Fruit fly (Drosophila melanogaster): Measurements from ENCODE around the gene primo-2.
A peak's percentile ranks its signal among the peaks of the same experiment; 100 is the strongest.

primo-2 gene

DNA sequence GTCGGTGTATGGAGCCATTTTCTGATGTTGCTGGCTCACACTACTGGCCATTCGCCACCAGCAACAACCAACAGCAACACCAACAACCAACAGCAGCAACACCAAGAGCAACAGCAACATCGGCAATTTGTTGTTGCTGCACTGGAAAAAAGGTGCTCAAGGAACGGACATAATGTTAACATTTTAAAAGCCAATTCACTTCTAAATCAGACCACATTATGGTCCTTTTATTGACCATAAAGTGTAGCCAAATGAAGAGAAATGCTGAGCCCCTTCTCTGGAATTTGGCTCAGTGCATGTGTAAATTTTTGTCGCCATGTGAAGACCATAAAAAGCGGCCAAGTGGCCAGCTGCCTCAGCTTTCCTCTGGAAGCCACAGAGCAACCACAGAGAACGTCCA, 5.2 kb upstream of the primo-2 start (continued):
- TF ChIP-seq Hsf (GFP tag; optimal IDR thresholded peaks at IDR 0.05) (no peak), Oli (tag; optimal IDR thresholded peaks at IDR 0.05) (peak; percentile 11), CG18476 (GFP tag; optimal IDR thresholded peaks at IDR 0.05) (no peak), Mes4 (GFP tag; optimal IDR thresholded peaks at IDR 0.05) (no peak), onecut (GFP tag; IDR thresholded peaks at IDR 0.05) (0 out of 2 replicates have a peak, but pooled peaks have one; percentile 9), CG10147 (GFP tag; optimal IDR thresholded peaks at IDR 0.05) (no peak), slou (GFP tag; optimal IDR thresholded peaks at IDR 0.05) (no peak), Sox100B (GFP tag; optimal IDR thresholded peaks at IDR 0.05) (no peak), CG11085 (GFP tag; IDR thresholded peaks at IDR 0.05) (no peak), amos (GFP tag; IDR thresholded peaks at IDR 0.05; ENCODE audit: partially characterized antibody) (no peak), ems (GFP tag; optimal IDR thresholded peaks at IDR 0.05) (no peak), Sry-δ (GFP tag; optimal IDR thresholded peaks at IDR 0.05) (no peak), CG6791 (GFP tag; IDR thresholded peaks at IDR 0.05; ENCODE audit: partially characterized antibody) (no peak), da (GFP tag; optimal IDR thresholded peaks at IDR 0.05) (no peak), CG6654 (GFP tag; optimal IDR thresholded peaks at IDR 0.05) (no peak), hkb (optimal IDR thresholded peaks at IDR 0.05) (no peak), hkb (GFP tag; IDR thresholded peaks at IDR 0.05) (peak; percentile 78), slp2 (GFP tag; optimal IDR thresholded peaks at IDR 0.05) (no peak), CG16815 (GFP tag; optimal IDR thresholded peaks at IDR 0.05) (no peak), CG14710 (tag; optimal IDR thresholded peaks at IDR 0.05) (no peak), hb (GFP tag; IDR thresholded peaks at IDR 0.05; ENCODE audit: partially characterized antibody) (no peak), CG6689 (GFP tag; IDR thresholded peaks at IDR 0.05) (peak; percentile 39; the same call in 1 of the 2 replicates), CG6272 (GFP tag; IDR thresholded peaks at IDR 0.05) (no peak), CG5953 (GFP tag; IDR thresholded peaks at IDR 0.05) (no peak), CG12942 (GFP tag; optimal IDR thresholded peaks at IDR 0.05) (no peak), CG30403 (GFP tag; optimal IDR thresholded peaks at IDR 0.05) (peak; percentile 51), nerfin-1 (tag; optimal IDR thresholded peaks at IDR 0.05) (no peak), ase (GFP tag; IDR thresholded peaks at IDR 0.05) (0 out of 3 replicates have a peak, but pooled peaks have one; percentile 49), CG8089 (GFP tag; optimal IDR thresholded peaks at IDR 0.05) (no peak), CG7271 (tag; optimal IDR thresholded peaks at IDR 0.05) (no peak), CG1602 (GFP tag; optimal IDR thresholded peaks at IDR 0.05) (no peak), Antp (GFP tag; optimal IDR thresholded peaks at IDR 0.05) (peak; percentile 59), aop (GFP tag; IDR thresholded peaks at IDR 0.05) (peak; percentile 21; the same call in 1 of the 2 replicates), Dp (GFP tag; optimal IDR thresholded peaks at IDR 0.05) (no peak), p53 (GFP tag; optimal IDR thresholded peaks at IDR 0.05) (no peak), CG7839 (tag; optimal IDR thresholded peaks at IDR 0.05) (peak; percentile 59), crol (GFP tag; IDR thresholded peaks at IDR 0.05) (no peak), Ravus (GFP tag; IDR thresholded peaks at IDR 0.05) (no peak; the same call in 1 of the 2 replicates), CG18262 (tag; optimal IDR thresholded peaks at IDR 0.05) (no peak), CG6175 (GFP tag; IDR thresholded peaks at IDR 0.05) (no peak), CG17912 (GFP tag; optimal IDR thresholded peaks at IDR 0.05) (no peak), cas (GFP tag; IDR thresholded peaks at IDR 0.05) (no peak), Dfd (GFP tag; optimal IDR thresholded peaks at IDR 0.05) (no peak), CTCF (GFP tag; optimal IDR thresholded peaks at IDR 0.05) (no peak), CG1233 (GFP tag; optimal IDR thresholded peaks at IDR 0.05) (no peak), tll (GFP tag; optimal IDR thresholded peaks at IDR 0.05) (no peak), az2 (GFP tag; optimal IDR thresholded peaks at IDR 0.05) (no peak), Dad (GFP tag; optimal IDR thresholded peaks at IDR 0.05) (no peak), Oaz (GFP tag; IDR thresholded peaks at IDR 0.05) (no peak), stc (GFP tag; IDR thresholded peaks at IDR 0.05) (no peak), Opbp (GFP tag; IDR thresholded peaks at IDR 0.05; ENCODE audit: partially characterized antibody) (no peak), CG2120 (GFP tag; optimal IDR thresholded peaks at IDR 0.05) (no peak), CG4707 (GFP tag; optimal IDR thresholded peaks at IDR 0.05) (no peak)

Data from whole organism, embryonic.